Fruit fly (Drosophila melanogaster): ENCODE results near the gene Ibf1.

Ibf1 gene

dm6 chr3R:9227330-9227729 is 31.4 kb upstream of the Ibf1 start (continued):
- TF ChIP-seq dsx (GFP tag; optimal IDR thresholded peaks at IDR 0.05; ENCODE audit: poor library complexity, severe bottlenecking): no peak
- peak; percentile 31 for TF ChIP-seq fkh (GFP tag; optimal IDR thresholded peaks at IDR 0.05)
- TF ChIP-seq OdsH (GFP tag; optimal IDR thresholded peaks at IDR 0.05): peak; percentile 91
- TF ChIP-seq CG11902 (GFP tag; optimal IDR thresholded peaks at IDR 0.05): peak; percentile 72
- TF ChIP-seq Eip78C (GFP tag): peak; percentile 93
- TF ChIP-seq dac (GFP tag; optimal IDR thresholded peaks at IDR 0.05): peak; percentile 84
- peak; percentile 63 for TF ChIP-seq Sox14 (GFP tag; optimal IDR thresholded peaks at IDR 0.05)
- peak; percentile 85 for TF ChIP-seq CG8632 (GFP tag; optimal IDR thresholded peaks at IDR 0.05)

dm6 chr3R:9227944-9228343 is 30.8 kb upstream of the Ibf1 start:
- TF ChIP-seq CG10669 (GFP tag; optimal IDR thresholded peaks at IDR 0.05) (no peak), CG6792 (GFP tag; optimal IDR thresholded peaks at IDR 0.05) (no peak), OdsH (GFP tag; optimal IDR thresholded peaks at IDR 0.05) (peak; percentile 9), CG8119 (GFP tag; IDR thresholded peaks at IDR 0.05) (peak; percentile 44; the same call in 2 of the 3 replicates), CG32006 (GFP tag; optimal IDR thresholded peaks at IDR 0.05) (no peak), Hr4 (GFP tag; optimal IDR thresholded peaks at IDR 0.05) (peak; percentile 54), Gug (GFP tag; IDR thresholded peaks at IDR 0.05) (peak; percentile 31; the same call in 1 of the 2 replicates), lz (GFP tag; optimal IDR thresholded peaks at IDR 0.05) (no peak), CG11762 (GFP tag; optimal IDR thresholded peaks at IDR 0.05; ENCODE audit: insufficient read depth) (no peak), Met (GFP tag; optimal IDR thresholded peaks at IDR 0.05) (no peak), pdm3 (GFP tag; optimal IDR thresholded peaks at IDR 0.05) (peak; percentile 36), CG6854 (GFP tag; optimal IDR thresholded peaks at IDR 0.05) (no peak), CG15336 (GFP tag; IDR thresholded peaks at IDR 0.05) (peak; percentile 82), CG11902 (GFP tag; optimal IDR thresholded peaks at IDR 0.05) (no peak), Sox14 (GFP tag; optimal IDR thresholded peaks at IDR 0.05) (peak; percentile 8), Eip78C (GFP tag) (peak; percentile 67), Eip75B (GFP tag; optimal IDR thresholded peaks at IDR 0.05) (no peak), eg (GFP tag; IDR thresholded peaks at IDR 0.05) (peak; percentile 71), CG34406 (GFP tag; optimal IDR thresholded peaks at IDR 0.05) (no peak), Lpt (GFP tag; optimal IDR thresholded peaks at IDR 0.05) (peak; percentile 37)

dm6 chr3R:9229075-9229835 is 29.5 kb upstream of the Ibf1 start:
- TF ChIP-seq lz (GFP tag; optimal IDR thresholded peaks at IDR 0.05) (peak; percentile 99), ss (GFP tag; optimal IDR thresholded peaks at IDR 0.05) (peak; percentile 99), vri (GFP tag; optimal IDR thresholded peaks at IDR 0.05) (peak; percentile 97), topi (GFP tag; optimal IDR thresholded peaks at IDR 0.05) (peak; percentile 99), fd85E (GFP tag; optimal IDR thresholded peaks at IDR 0.05) (peak; percentile 97), Hr39 (GFP tag; optimal IDR thresholded peaks at IDR 0.05) (peak; percentile 99), CG3032 (tag; optimal IDR thresholded peaks at IDR 0.05) (peak; percentile 100), CG11902 (GFP tag; optimal IDR thresholded peaks at IDR 0.05) (peak; percentile 98), Sox102F (GFP tag; optimal IDR thresholded peaks at IDR 0.05) (peak; percentile 99), Hr4 (GFP tag; optimal IDR thresholded peaks at IDR 0.05) (peak; percentile 94), Lpt (GFP tag; optimal IDR thresholded peaks at IDR 0.05) (peak; percentile 98), CG6276 (GFP tag; optimal IDR thresholded peaks at IDR 0.05) (peak; percentile 91), CG4318 (GFP tag; optimal IDR thresholded peaks at IDR 0.05) (peak; percentile 86), esn (GFP tag; optimal IDR thresholded peaks at IDR 0.05) (peak; percentile 99), salr (GFP tag; optimal IDR thresholded peaks at IDR 0.05) (peak; percentile 99), Eip78C (GFP tag) (peak; percentile 100), Sox14 (GFP tag; optimal IDR thresholded peaks at IDR 0.05) (peak; percentile 100), Ets96B (tag; optimal IDR thresholded peaks at IDR 0.05) (peak; percentile 100), CG1621 (tag; optimal IDR thresholded peaks at IDR 0.05) (peak; percentile 99), CG6163 (GFP tag; IDR thresholded peaks at IDR 0.05) (peak; percentile 99), CG32006 (GFP tag; optimal IDR thresholded peaks at IDR 0.05) (peak; percentile 96), fkh (GFP tag; optimal IDR thresholded peaks at IDR 0.05) (peak; percentile 16), Eip75B (GFP tag; optimal IDR thresholded peaks at IDR 0.05) (peak; percentile 100), CG11294 (GFP tag; IDR thresholded peaks at IDR 0.05) (peak; percentile 93), Hr38 (GFP tag; optimal IDR thresholded peaks at IDR 0.05) (no peak), Met (GFP tag; optimal IDR thresholded peaks at IDR 0.05) (peak; percentile 99), OdsH (GFP tag; optimal IDR thresholded peaks at IDR 0.05) (peak; percentile 99), net (GFP tag; optimal IDR thresholded peaks at IDR 0.05) (peak; percentile 99), CG10669 (GFP tag; optimal IDR thresholded peaks at IDR 0.05) (peak; percentile 100), spab (GFP tag; optimal IDR thresholded peaks at IDR 0.05) (peak; percentile 100), Eip93F (GFP tag; optimal IDR thresholded peaks at IDR 0.05) (peak; percentile 99), CG6792 (GFP tag; optimal IDR thresholded peaks at IDR 0.05) (peak; percentile 99), acj6 (GFP tag; optimal IDR thresholded peaks at IDR 0.05) (peak; percentile 99)
